Worm (Caenorhabditis elegans): ENCODE data around the gene srh-88.

ce11 chrV:2942247-2942646 is 22.4 kb downstream of the srh-88 start:
- TF ChIP-seq fos-1 (tag; optimal IDR thresholded peaks at IDR 0.05) (no peak), mdl-1 (tag; optimal IDR thresholded peaks at IDR 0.05) (no peak)

Data from whole organism, L4 larva.